Fruit fly (Drosophila melanogaster) whole organism, embryonic: ENCODE data around the gene Pop5.

ENCODE experiments used
- Blimp-1 ChIP-seq: fragments of 200-800 bp; sonication (Bioruptor generic); optimal IDR thresholded peaks from 3 replicates; lab custom pipeline; 2018; ENCODE audit warnings: missing biosample characterization, missing genetic modification characterization, mild to moderate bottlenecking, moderate library complexity, missing genetic modification reagents
- CG11456 ChIP-seq: fragments of 200-800 bp; sonication (Bioruptor generic); IDR thresholded peaks from 3 replicates; pipeline ENCODE4 v1.3.6; 2022; ENCODE audit warnings: missing biosample characterization, missing genetic modification characterization
- CG12942 ChIP-seq: fragments of 200-800 bp; sonication (Bioruptor generic); optimal IDR thresholded peaks from 3 replicates; lab custom pipeline; 2016; ENCODE audit warnings: missing biosample characterization, missing genetic modification characterization
- CG14965 ChIP-seq: fragments of 200-800 bp; sonication (Bioruptor generic); optimal IDR thresholded peaks from 2 replicates; lab custom pipeline; 2016; ENCODE audit warnings: missing biosample characterization, missing genetic modification characterization, borderline replicate concordance
- CG15514 ChIP-seq: fragments of 200-800 bp; sonication (Bioruptor generic); optimal IDR thresholded peaks from 3 replicates; lab custom pipeline; 2017; ENCODE audit warnings: missing biosample characterization, missing genetic modification characterization, mild to moderate bottlenecking, moderate library complexity, missing genetic modification reagents
- CG17829 ChIP-seq: fragments of 200-800 bp; optimal IDR thresholded peaks from 2 replicates; lab custom pipeline; 2019; ENCODE audit warnings: missing biosample characterization, mild to moderate bottlenecking, missing genetic modification characterization, moderate library complexity
- CG18262 ChIP-seq: fragments of 200-800 bp; optimal IDR thresholded peaks from 3 replicates; lab custom pipeline; 2019; ENCODE audit warnings: missing biosample characterization, mild to moderate bottlenecking, missing genetic modification characterization, moderate library complexity
- CG18619 ChIP-seq: fragments of 200-800 bp; sonication (Bioruptor generic); optimal IDR thresholded peaks from 3 replicates; lab custom pipeline; 2017; ENCODE audit warnings: missing biosample characterization, mild to moderate bottlenecking, missing genetic modification characterization
- CG30020 ChIP-seq: fragments of 200-800 bp; optimal IDR thresholded peaks from 2 replicates; lab custom pipeline; 2019; ENCODE audit warnings: missing biosample characterization, mild to moderate bottlenecking, missing genetic modification characterization, moderate library complexity
- CG32772 ChIP-seq: fragments of 200-800 bp; sonication (Bioruptor generic); IDR thresholded peaks from 2 replicates; pipeline ENCODE4 v1.3.6; 2022; ENCODE audit warnings: missing biosample characterization, missing genetic modification characterization
- CG33557 ChIP-seq: fragments of 200-800 bp; sonication (Bioruptor generic); optimal IDR thresholded peaks from 2 replicates; lab custom pipeline; 2019; ENCODE audit warnings: missing biosample characterization, mild to moderate bottlenecking, missing genetic modification characterization, moderate library complexity
- CG34224 ChIP-seq: fragments of 200-800 bp; sonication (Bioruptor generic); IDR thresholded peaks from 3 replicates; pipeline ENCODE4 v1.3.6; 2022; ENCODE audit warnings: missing biosample characterization, missing genetic modification characterization; ENCODE audit not compliant: partially characterized antibody
- CG4360 ChIP-seq: fragments of 200-800 bp; sonication (Bioruptor generic); IDR thresholded peaks from 2 replicates; pipeline ENCODE4 v1.3.6; 2022; ENCODE audit warnings: missing biosample characterization, missing genetic modification characterization
- CG4854 ChIP-seq: fragments of 200-800 bp; sonication (Bioruptor generic); optimal IDR thresholded peaks from 2 replicates; lab custom pipeline; 2016; ENCODE audit warnings: missing biosample characterization, missing genetic modification characterization, inconsistent platforms
- CG5180 ChIP-seq: fragments of 200-800 bp; sonication (Bioruptor generic); optimal IDR thresholded peaks from 3 replicates; lab custom pipeline; 2017; ENCODE audit warnings: missing biosample characterization, missing genetic modification characterization, mild to moderate bottlenecking, moderate library complexity, missing genetic modification reagents
- CG5953 ChIP-seq: fragments of 200-800 bp; sonication (Bioruptor generic); IDR thresholded peaks from 2 replicates; pipeline ENCODE4 v1.3.6; 2022; ENCODE audit warnings: missing biosample characterization, missing genetic modification characterization
- CG6689 ChIP-seq: fragments of 200-800 bp; sonication (Bioruptor generic); IDR thresholded peaks from 2 replicates; pipeline ENCODE4 v1.3.6; 2022; ENCODE audit warnings: missing biosample characterization, missing genetic modification characterization
- CG6854 ChIP-seq: fragments of 200-800 bp; sonication (Bioruptor generic); optimal IDR thresholded peaks from 3 replicates; lab custom pipeline; 2017; ENCODE audit warnings: missing biosample characterization, mild to moderate bottlenecking, missing genetic modification characterization
- CG8359 ChIP-seq: fragments of 200-800 bp; sonication (Bioruptor generic); optimal IDR thresholded peaks from 2 replicates; lab custom pipeline; 2017; ENCODE audit warnings: missing biosample characterization, mild to moderate bottlenecking, missing genetic modification characterization, borderline replicate concordance
- CHES-1-like ChIP-seq: fragments of 200-800 bp; sonication (Bioruptor generic); optimal IDR thresholded peaks from 2 replicates; lab custom pipeline; 2016; ENCODE audit warnings: missing biosample characterization, missing genetic modification characterization
- Camta ChIP-seq: fragments of 200-800 bp; sonication (Bioruptor generic); optimal IDR thresholded peaks from 2 replicates; lab custom pipeline; 2016; ENCODE audit warnings: missing biosample characterization, missing genetic modification characterization
- CoRest ChIP-seq: fragments of 200-800 bp; sonication (Bioruptor generic); optimal IDR thresholded peaks from 3 replicates; lab custom pipeline; 2018; ENCODE audit warnings: missing biosample characterization, mild to moderate bottlenecking, missing genetic modification characterization, moderate library complexity
- D19B ChIP-seq: fragments of 200-800 bp; sonication (Bioruptor generic); optimal IDR thresholded peaks from 2 replicates; lab custom pipeline; 2017; ENCODE audit warnings: missing biosample characterization, mild to moderate bottlenecking, missing genetic modification characterization
- Dfd ChIP-seq, 2 experiments: fragments of >200 bp; optimal IDR thresholded peaks; 2 replicates each; lab custom pipeline; 2017; ENCODE audit warnings: missing biosample characterization in 2 of 2, missing genetic modification characterization in 2 of 2
- Eip74EF ChIP-seq, 2 experiments: fragments of 200-800 bp in 1 of 2; fragments of >200 bp in 1 of 2; sonication (Bioruptor generic) in 1 of 2; optimal IDR thresholded peaks; 2 replicates each; lab custom pipeline; 2017 to 2019; ENCODE audit warnings: missing biosample characterization in 2 of 2, missing genetic modification characterization in 2 of 2, mild to moderate bottlenecking in 1 of 2, moderate library complexity in 1 of 2
- GATAe ChIP-seq: fragments of 200-800 bp; sonication (Bioruptor generic); conservative IDR thresholded peaks from 2 replicates; pipeline ENCODE4 v1.3.6; 2022; ENCODE audit warnings: missing biosample characterization, missing genetic modification characterization
- Kr ChIP-seq: fragments of 200-800 bp; sonication (Bioruptor generic); optimal IDR thresholded peaks from 2 replicates; lab custom pipeline; 2017; ENCODE audit warnings: missing biosample characterization, mild to moderate bottlenecking, missing genetic modification characterization
- Mad ChIP-seq: fragments of 200-800 bp; sonication (Bioruptor generic); optimal IDR thresholded peaks from 2 replicates; lab custom pipeline; 2016; ENCODE audit warnings: missing biosample characterization, missing genetic modification characterization
- NK7.1 ChIP-seq: fragments of 200-800 bp; sonication (Bioruptor generic); optimal IDR thresholded peaks from 3 replicates; lab custom pipeline; 2016; ENCODE audit warnings: missing biosample characterization, missing genetic modification characterization
- Opbp ChIP-seq: fragments of 200-800 bp; sonication (Bioruptor generic); IDR thresholded peaks from 3 replicates; pipeline ENCODE4 v1.3.6; 2022; ENCODE audit warnings: missing biosample characterization, missing genetic modification characterization; ENCODE audit not compliant: partially characterized antibody
- Ravus ChIP-seq: fragments of 200-800 bp; sonication (Bioruptor generic); IDR thresholded peaks from 2 replicates; pipeline ENCODE4 v1.3.6; 2022; ENCODE audit warnings: missing biosample characterization, missing genetic modification characterization
- Scr ChIP-seq: fragments of 200-800 bp; sonication (Bioruptor generic); IDR thresholded peaks from 2 replicates; pipeline ENCODE4 v1.3.6; 2022; ENCODE audit warnings: missing biosample characterization, missing genetic modification characterization; ENCODE audit not compliant: partially characterized antibody
- TFAM ChIP-seq: fragments of 200-800 bp; sonication (Bioruptor generic); optimal IDR thresholded peaks from 2 replicates; lab custom pipeline; 2017; ENCODE audit warnings: missing biosample characterization, missing genetic modification characterization, inconsistent platforms
- ap ChIP-seq: fragments of 200-800 bp; sonication (Bioruptor generic); IDR thresholded peaks from 2 replicates; pipeline ENCODE4 v1.3.6; 2022; ENCODE audit warnings: missing biosample characterization, missing genetic modification characterization
- bcd ChIP-seq: fragments of 200-800 bp; sonication (Bioruptor generic); optimal IDR thresholded peaks from 2 replicates; lab custom pipeline; 2017; ENCODE audit warnings: missing biosample characterization, mild to moderate bottlenecking, missing genetic modification characterization
- bigmax ChIP-seq: fragments of 200-800 bp; sonication (Bioruptor generic); optimal IDR thresholded peaks from 2 replicates; lab custom pipeline; 2018; ENCODE audit warnings: missing biosample characterization, mild to moderate bottlenecking, missing genetic modification characterization
- cad ChIP-seq: fragments of >200 bp; optimal IDR thresholded peaks from 2 replicates; lab custom pipeline; 2017; ENCODE audit warnings: missing biosample characterization, missing genetic modification characterization
- cg ChIP-seq: fragments of 200-800 bp; sonication (Bioruptor generic); optimal IDR thresholded peaks from 3 replicates; lab custom pipeline; 2019; ENCODE audit warnings: missing biosample characterization, mild to moderate bottlenecking, missing genetic modification characterization, moderate library complexity
- croc ChIP-seq: fragments of 200-800 bp; sonication (Bioruptor generic); conservative IDR thresholded peaks from 3 replicates; pipeline ENCODE4 v1.3.6; 2022; ENCODE audit warnings: missing biosample characterization, missing genetic modification characterization
- crol ChIP-seq: fragments of 200-800 bp; sonication (Bioruptor generic); IDR thresholded peaks from 2 replicates; pipeline ENCODE4 v1.3.6; 2022; ENCODE audit warnings: missing biosample characterization, missing genetic modification characterization
- fu2 ChIP-seq: fragments of 200-800 bp; sonication (Bioruptor generic); optimal IDR thresholded peaks from 2 replicates; lab custom pipeline; 2016; ENCODE audit warnings: missing biosample characterization, missing genetic modification characterization
- inv ChIP-seq: fragments of 200-800 bp; sonication (Bioruptor generic); IDR thresholded peaks from 2 replicates; pipeline ENCODE4 v1.3.6; 2022; ENCODE audit warnings: missing biosample characterization, missing genetic modification characterization; ENCODE audit not compliant: partially characterized antibody
- lab ChIP-seq: fragments of 200-800 bp; sonication (Bioruptor generic); optimal IDR thresholded peaks from 3 replicates; lab custom pipeline; 2017; ENCODE audit warnings: missing biosample characterization, missing genetic modification characterization, mild to moderate bottlenecking, moderate library complexity, missing genetic modification reagents
- nerfin-1 ChIP-seq: fragments of 200-800 bp; sonication (Bioruptor generic); optimal IDR thresholded peaks from 3 replicates; lab custom pipeline; 2019; ENCODE audit warnings: missing biosample characterization, mild to moderate bottlenecking, missing genetic modification characterization, moderate library complexity
- peb ChIP-seq: fragments of 200-800 bp; sonication (Bioruptor generic); IDR thresholded peaks from 2 replicates; pipeline ENCODE4 v1.3.6; 2022; ENCODE audit warnings: missing biosample characterization, missing genetic modification characterization
- phol ChIP-seq: fragments of 200-800 bp; sonication (Bioruptor generic); optimal IDR thresholded peaks from 3 replicates; lab custom pipeline; 2018; ENCODE audit warnings: missing biosample characterization, mild to moderate bottlenecking, missing genetic modification characterization, moderate library complexity
- pita ChIP-seq: fragments of 200-800 bp; sonication (Bioruptor generic); optimal IDR thresholded peaks from 2 replicates; lab custom pipeline; 2017; ENCODE audit warnings: missing biosample characterization, mild to moderate bottlenecking, missing genetic modification characterization
- vfl ChIP-seq: fragments of 200-800 bp; sonication (Bioruptor generic); optimal IDR thresholded peaks from 2 replicates; lab custom pipeline; 2016; ENCODE audit warnings: missing biosample characterization, missing genetic modification characterization
- zen ChIP-seq: fragments of 200-800 bp; sonication (Bioruptor generic); optimal IDR thresholded peaks from 3 replicates; lab custom pipeline; 2018; ENCODE audit warnings: missing biosample characterization, mild to moderate bottlenecking, missing genetic modification characterization, moderate library complexity
- zf30C ChIP-seq: fragments of 200-800 bp; sonication (Bioruptor generic); optimal IDR thresholded peaks from 3 replicates; lab custom pipeline; 2018; ENCODE audit warnings: missing biosample characterization, mild to moderate bottlenecking, missing genetic modification characterization

Gene Pop5

dm6 chr3L:17047811-17048239 is 3.0 kb upstream of the Pop5 start (continued):
- no peak for TF ChIP-seq CG34224 (GFP tag; lab: Robert Waterston, UW)
- TF ChIP-seq zen (tag; lab: Kevin White, UChicago), result no peak
- TF ChIP-seq CG15514, result no peak
- no peak for TF ChIP-seq inv
- TF ChIP-seq Ravus (GFP tag; lab: Robert Waterston, UW), result no peak
- TF ChIP-seq CG4360 (GFP tag; lab: Robert Waterston, UW), result peak; percentile 19; the same call in 1 of the 2 replicates
- no peak for TF ChIP-seq peb (GFP tag; lab: Robert Waterston, UW)
- TF ChIP-seq Scr (GFP tag; lab: Robert Waterston, UW), result no peak
- TF ChIP-seq CG6689 (GFP tag; lab: Robert Waterston, UW), result no peak
- TF ChIP-seq CG32772, result no peak
- TF ChIP-seq CG14965 (GFP tag; lab: Kevin White, UChicago), result no peak
- TF ChIP-seq cg (GFP tag; lab: Kevin White, UChicago), result peak; percentile 53
- no peak for TF ChIP-seq zf30C
- no peak for TF ChIP-seq D19B (GFP tag; lab: Kevin White, UChicago)
- no peak for TF ChIP-seq Opbp (GFP tag; lab: Robert Waterston, UW)
- peak; percentile 5 for TF ChIP-seq CG33557 (GFP tag; lab: Kevin White, UChicago)
- no peak for TF ChIP-seq Dfd (GFP tag; optimal IDR thresholded peaks at IDR 0.05; lab: Kevin White, UChicago)
- no peak for TF ChIP-seq CG30020 (tag; lab: Kevin White, UChicago)
- TF ChIP-seq bcd (GFP tag; lab: Kevin White, UChicago), result no peak
- no peak for TF ChIP-seq cad
- TF ChIP-seq pita (GFP tag; lab: Kevin White, UChicago), result no peak
- no peak for TF ChIP-seq CHES-1-like (GFP tag; lab: Kevin White, UChicago)
- TF ChIP-seq CG18619 (GFP tag; lab: Kevin White, UChicago), result peak; percentile 5
- no peak for TF ChIP-seq TFAM (GFP tag; lab: Kevin White, UChicago)
- no peak for TF ChIP-seq phol
- no peak for TF ChIP-seq GATAe (GFP tag; lab: Robert Waterston, UW)
- no peak for TF ChIP-seq Mad (GFP tag; lab: Kevin White, UChicago)
- TF ChIP-seq CG5953, result no peak
- TF ChIP-seq CoRest (tag; lab: Kevin White, UChicago), result no peak
- TF ChIP-seq CG11456 (GFP tag; lab: Robert Waterston, UW), result no peak
- no peak for TF ChIP-seq fu2 (GFP tag; lab: Kevin White, UChicago)
- peak in 1 of 2 experiments; percentile 48 for TF ChIP-seq Eip74EF (GFP tag; optimal IDR thresholded peaks at IDR 0.05; lab: Kevin White, UChicago)
- no peak for TF ChIP-seq Kr (GFP tag; lab: Kevin White, UChicago)
- TF ChIP-seq lab (GFP tag; lab: Kevin White, UChicago), result peak; percentile 56
- no peak for TF ChIP-seq CG4854 (GFP tag; lab: Kevin White, UChicago)
- TF ChIP-seq Camta (GFP tag; lab: Kevin White, UChicago), result no peak
- peak; percentile 41 for TF ChIP-seq CG5180 (GFP tag; lab: Kevin White, UChicago)
- TF ChIP-seq NK7.1, result no peak
- TF ChIP-seq CG6854 (GFP tag; lab: Kevin White, UChicago), result no peak
- peak; percentile 23; the same call in 1 of the 2 replicates for TF ChIP-seq crol (GFP tag; lab: Robert Waterston, UW)
- no peak for TF ChIP-seq ap (GFP tag; lab: Robert Waterston, UW)
- TF ChIP-seq CG8359 (GFP tag; lab: Kevin White, UChicago), result no peak
- TF ChIP-seq CG12942 (GFP tag; lab: Kevin White, UChicago), result no peak
- no peak for TF ChIP-seq croc (GFP tag; lab: Robert Waterston, UW)
- TF ChIP-seq vfl (GFP tag; lab: Kevin White, UChicago), result no peak
- peak; percentile 56 for TF ChIP-seq nerfin-1
- no peak for TF ChIP-seq CG17829
- TF ChIP-seq bigmax (GFP tag; lab: Kevin White, UChicago), result no peak
- TF ChIP-seq Blimp-1 (GFP tag; lab: Kevin White, UChicago), result peak; percentile 60
- TF ChIP-seq CG18262 (tag; lab: Kevin White, UChicago), result no peak
